Fruit fly (Drosophila melanogaster) whole organism, pupa: ENCODE results near the gene corn.
A peak's percentile ranks its signal among the peaks of the same experiment; 100 is the strongest.

Experiments
- CG10348 ChIP-seq: fragments of 200-800 bp; sonication (Bioruptor generic); IDR thresholded peaks from 2 replicates; pipeline ENCODE4 v1.3.6; 2022; ENCODE audit warnings: missing biosample characterization, missing genetic modification characterization
- CG12605 ChIP-seq: fragments of 200-800 bp; sonication (Bioruptor generic); IDR thresholded peaks from 2 replicates; pipeline ENCODE4 v1.3.6; 2022; ENCODE audit warnings: missing biosample characterization, missing genetic modification characterization
- CG13204 ChIP-seq: fragments of 200-800 bp; sonication (Bioruptor generic); optimal IDR thresholded peaks from 2 replicates; lab custom pipeline; 2018; ENCODE audit warnings: missing biosample characterization, mild to moderate bottlenecking, missing genetic modification characterization, moderate library complexity
- CG14655 ChIP-seq: fragments of 200-800 bp; sonication (Bioruptor generic); optimal IDR thresholded peaks from 3 replicates; lab custom pipeline; 2017; ENCODE audit warnings: mild to moderate bottlenecking, missing biosample characterization, missing genetic modification reagents, missing genetic modification characterization
- CG15710 ChIP-seq: fragments of 200-800 bp; sonication (Bioruptor generic); optimal IDR thresholded peaks from 2 replicates; lab custom pipeline; 2018; ENCODE audit warnings: missing biosample characterization, mild to moderate bottlenecking, missing genetic modification characterization, moderate library complexity
- CG17806 ChIP-seq: fragments of 200-800 bp; sonication (Bioruptor generic); optimal IDR thresholded peaks from 2 replicates; lab custom pipeline; 2018; ENCODE audit warnings: missing biosample characterization, mild to moderate bottlenecking, missing genetic modification characterization, moderate library complexity
- CG32121 ChIP-seq: fragments of 200-800 bp; sonication (Bioruptor generic); IDR thresholded peaks from 2 replicates; pipeline ENCODE4 v1.3.6; 2022; ENCODE audit warnings: missing biosample characterization, missing genetic modification characterization
- CG34367 ChIP-seq: fragments of 200-800 bp; sonication (Bioruptor generic); optimal IDR thresholded peaks from 2 replicates; lab custom pipeline; 2018; ENCODE audit warnings: missing biosample characterization, mild to moderate bottlenecking, missing genetic modification characterization
- CG4496 ChIP-seq: fragments of 200-800 bp; sonication (Bioruptor generic); IDR thresholded peaks from 3 replicates; pipeline ENCODE4 v1.3.6; 2022; ENCODE audit warnings: missing biosample characterization, missing genetic modification characterization
- CG8159 ChIP-seq: fragments of 200-800 bp; sonication (Bioruptor generic); optimal IDR thresholded peaks from 3 replicates; lab custom pipeline; 2018; ENCODE audit warnings: missing biosample characterization, mild to moderate bottlenecking, missing genetic modification characterization, moderate library complexity
- CG8301 ChIP-seq: fragments of 200-800 bp; sonication (Bioruptor generic); optimal IDR thresholded peaks from 2 replicates; lab custom pipeline; 2018; ENCODE audit warnings: missing biosample characterization, mild to moderate bottlenecking, missing genetic modification characterization
- CG9948 ChIP-seq: fragments of 200-800 bp; sonication (Bioruptor generic); optimal IDR thresholded peaks from 2 replicates; lab custom pipeline; 2018; ENCODE audit warnings: missing biosample characterization, mild to moderate bottlenecking, missing genetic modification characterization, moderate library complexity
- D1 ChIP-seq: fragments of 200-800 bp; sonication (Bioruptor generic); optimal IDR thresholded peaks from 2 replicates; lab custom pipeline; 2018; ENCODE audit warnings: missing biosample characterization, mild to moderate bottlenecking, missing genetic modification characterization, moderate library complexity
- EcR ChIP-seq: fragments of 200-800 bp; sonication (Bioruptor generic); optimal IDR thresholded peaks from 3 replicates; lab custom pipeline; 2019; ENCODE audit warnings: missing biosample characterization, missing genetic modification characterization, mild to moderate bottlenecking, moderate library complexity, missing genetic modification reagents
- Ets98B ChIP-seq: fragments of 200-800 bp; sonication (Bioruptor generic); IDR thresholded peaks from 2 replicates; pipeline ENCODE4 v1.3.6; 2022; ENCODE audit warnings: missing biosample characterization, missing genetic modification characterization
- Pif1A ChIP-seq: fragments of 200-800 bp; sonication (Bioruptor generic); optimal IDR thresholded peaks from 3 replicates; lab custom pipeline; 2016; ENCODE audit warnings: missing biosample characterization, missing genetic modification characterization
- Pif1B ChIP-seq: fragments of 200-800 bp; sonication (Bioruptor generic); optimal IDR thresholded peaks from 3 replicates; lab custom pipeline; 2016; ENCODE audit warnings: missing biosample characterization, missing genetic modification characterization
- Snoo ChIP-seq: fragments of 200-800 bp; sonication (Bioruptor generic); optimal IDR thresholded peaks from 3 replicates; lab custom pipeline; 2017; ENCODE audit warnings: missing biosample characterization, mild to moderate bottlenecking, missing genetic modification characterization, inconsistent platforms
- fd96Ca ChIP-seq: fragments of 200-800 bp; sonication (Bioruptor generic); IDR thresholded peaks from 3 replicates; pipeline ENCODE4 v1.3.6; 2022; ENCODE audit warnings: missing biosample characterization, missing genetic modification characterization
- gl ChIP-seq: fragments of 200-800 bp; sonication (Bioruptor generic); optimal IDR thresholded peaks from 2 replicates; lab custom pipeline; 2018; ENCODE audit warnings: missing biosample characterization, mild to moderate bottlenecking, missing genetic modification characterization
- rn ChIP-seq: fragments of 200-800 bp; sonication (Bioruptor generic); IDR thresholded peaks from 2 replicates; pipeline ENCODE4 v1.3.6; 2022; ENCODE audit warnings: missing biosample characterization, missing genetic modification characterization

corn gene

DNA sequence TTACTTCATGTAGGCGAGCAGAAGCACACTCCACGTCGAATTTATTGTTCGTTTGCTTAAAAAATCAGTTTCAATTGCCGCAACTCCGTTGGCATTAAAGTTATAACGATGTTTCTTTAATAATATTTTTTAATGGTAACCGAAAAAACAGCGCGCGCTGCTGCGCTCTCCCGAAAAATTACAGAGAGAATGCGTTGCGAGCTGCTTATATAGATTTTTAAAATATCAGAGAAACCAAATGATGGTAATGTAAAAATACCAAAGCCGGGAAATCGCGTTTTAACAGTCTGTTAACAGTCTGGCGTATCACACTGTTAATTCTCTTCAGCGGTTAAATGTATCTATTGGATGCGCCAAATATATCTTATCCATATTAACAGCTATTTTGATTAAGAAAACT, at the start of gene corn:
Gene corn (minus strand): TSS at position 184 of the 400 bp plus-strand sequence.
- TF ChIP-seq CG10348 (no peak), Pif1A (GFP tag; lab: Kevin White, UChicago) (peak; percentile 20), rn (GFP tag; lab: Robert Waterston, UW) (no peak), D1 (tag; lab: Kevin White, UChicago) (no peak), gl (tag; lab: Kevin White, UChicago) (no peak), Ets98B (no peak; the same call in 1 of the 2 replicates), Pif1B (GFP tag; lab: Kevin White, UChicago) (peak; percentile 41), EcR (GFP tag; lab: Kevin White, UChicago) (no peak), CG4496 (GFP tag; lab: Robert Waterston, UW) (peak; percentile 31; the same call in 1 of the 3 replicates)

DNA sequence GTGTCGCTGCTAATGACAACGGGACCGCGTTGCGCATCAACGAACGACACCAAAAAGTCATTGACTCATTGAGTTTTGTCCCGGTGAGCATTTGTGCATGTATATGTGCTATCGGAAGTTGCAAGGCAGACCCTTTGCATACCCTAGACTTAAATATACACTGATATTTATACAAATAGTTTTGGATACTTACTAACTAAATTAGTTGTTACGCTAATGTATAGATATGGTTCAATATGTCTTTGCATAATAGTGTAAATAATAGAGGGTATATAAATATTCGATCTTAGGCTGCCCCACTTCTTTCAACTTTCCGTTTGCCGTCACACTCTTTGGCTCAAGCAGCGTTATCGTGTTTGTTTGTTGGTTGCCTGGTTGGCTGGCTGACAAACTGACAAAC, 34.3 kb upstream of the corn start:
- TF ChIP-seq fd96Ca (GFP tag; lab: Robert Waterston, UW) (peak; percentile 52; the same call in 1 of the 3 replicates), Pif1A (GFP tag; lab: Kevin White, UChicago) (no peak), CG9948 (no peak), CG4496 (GFP tag; lab: Robert Waterston, UW) (0 out of 3 replicates have a peak, but pooled peaks have one; percentile 48), CG8159 (peak; percentile 32), CG32121 (GFP tag; lab: Robert Waterston, UW) (peak; percentile 54; the same call in 1 of the 2 replicates), CG8301 (tag; lab: Kevin White, UChicago) (peak; percentile 24), CG14655 (GFP tag; lab: Kevin White, UChicago) (peak; percentile 45)

DNA sequence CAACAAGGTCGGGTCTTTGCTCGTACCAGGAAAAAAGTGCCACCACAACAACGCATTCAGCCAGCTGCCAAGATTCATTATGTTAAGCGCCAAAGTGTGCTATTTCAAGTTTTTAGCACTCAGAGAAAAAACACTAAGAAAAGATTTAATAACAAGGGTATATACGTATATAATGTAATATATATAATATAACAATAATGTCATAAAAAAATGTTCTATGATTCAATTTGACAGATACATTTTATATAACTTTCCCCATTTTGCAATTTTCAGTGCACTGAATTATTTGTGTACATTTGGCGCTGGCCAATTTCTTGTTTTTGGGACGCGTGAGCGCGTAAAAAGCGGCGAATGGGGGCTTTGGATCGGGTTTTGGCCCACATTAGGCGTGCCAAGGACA, 33.6 kb upstream of the corn start:
- TF ChIP-seq CG32121 (GFP tag; lab: Robert Waterston, UW) (peak; percentile 61; the same call in 1 of the 2 replicates), Snoo (tag; lab: Kevin White, UChicago) (no peak)

DNA sequence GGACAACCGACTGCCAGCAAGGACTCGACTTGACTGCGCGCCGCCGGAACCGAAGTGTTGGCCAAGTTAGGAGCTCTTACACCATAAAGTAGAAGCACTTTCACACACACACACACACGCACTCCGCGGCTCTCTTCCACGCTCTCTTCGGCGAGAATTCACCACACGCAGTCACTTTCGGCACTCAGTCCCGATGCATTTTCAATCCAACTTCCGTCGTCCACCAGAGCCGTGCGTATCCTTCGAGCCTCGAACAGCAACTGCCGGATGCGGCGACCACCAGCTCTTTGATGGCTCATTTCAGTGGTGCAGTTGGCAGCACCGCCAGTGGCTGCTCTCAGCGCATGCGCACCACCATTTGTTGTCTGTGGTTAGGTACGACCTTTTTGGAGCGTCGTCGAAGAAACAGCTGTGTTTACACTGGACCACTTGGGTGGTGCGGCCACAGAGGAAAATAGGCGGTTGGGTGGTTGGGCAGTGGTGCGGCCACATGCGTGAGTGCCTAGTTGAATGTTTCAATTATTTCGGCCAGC, 32.9 kb upstream of the corn start, which contains the start of gene Dscam2:
Gene Dscam2 (minus strand): TSS at position 264 of the 533 bp plus-strand sequence.
- TF ChIP-seq CG32121 (GFP tag; lab: Robert Waterston, UW) (no peak), CG9948 (no peak), fd96Ca (GFP tag; lab: Robert Waterston, UW) (no peak), EcR (GFP tag; lab: Kevin White, UChicago) (no peak), Pif1B (GFP tag; lab: Kevin White, UChicago) (no peak), Pif1A (GFP tag; lab: Kevin White, UChicago) (no peak), CG17806 (no peak), Ets98B (no peak)

DNA sequence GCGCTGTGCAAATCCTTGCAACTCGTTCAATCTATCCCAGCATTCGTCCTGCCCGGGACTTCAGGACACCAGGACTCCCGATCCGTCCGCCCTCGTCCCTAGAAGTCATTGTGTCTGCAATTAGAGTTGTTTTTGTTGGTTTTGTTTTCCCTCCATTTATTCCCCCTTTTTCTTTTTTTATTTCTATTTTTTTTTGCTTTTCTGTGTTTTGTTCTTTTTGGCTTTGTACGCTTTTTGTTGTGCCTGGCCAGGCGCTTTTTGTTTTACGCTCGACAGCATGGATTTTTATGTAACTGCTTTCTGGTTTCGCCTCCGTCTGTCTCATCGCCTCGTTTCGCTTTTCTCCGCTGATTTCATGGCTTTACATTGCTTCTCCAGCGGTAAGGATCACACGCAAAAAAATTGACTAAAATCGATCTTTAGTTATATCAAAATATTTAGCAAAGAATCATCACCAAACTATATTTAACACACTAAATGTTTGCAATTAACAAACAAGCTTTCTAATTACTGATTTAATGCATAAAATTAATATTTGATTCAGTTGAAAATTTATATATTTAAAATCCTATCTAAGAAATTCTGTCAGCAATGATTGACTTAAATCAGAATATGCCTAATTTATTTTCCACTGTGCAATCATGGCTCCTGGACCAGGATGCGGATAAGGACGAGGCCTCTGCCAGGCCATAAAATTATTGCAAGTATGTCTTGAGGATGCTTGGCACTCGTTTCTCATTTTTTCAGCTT, 28.0 kb upstream of the corn start:
- no peak for TF ChIP-seq EcR (GFP tag; lab: Kevin White, UChicago)
- no peak for TF ChIP-seq Pif1A (GFP tag; lab: Kevin White, UChicago)
- peak; percentile 24 for TF ChIP-seq CG9948
- TF ChIP-seq CG17806, result peak; percentile 15
- peak; percentile 62 for TF ChIP-seq CG8159
- TF ChIP-seq CG15710, result peak; percentile 47
- TF ChIP-seq CG34367 (tag; lab: Kevin White, UChicago), result peak; percentile 8
- TF ChIP-seq, all 21 proteins: peak for 5

DNA sequence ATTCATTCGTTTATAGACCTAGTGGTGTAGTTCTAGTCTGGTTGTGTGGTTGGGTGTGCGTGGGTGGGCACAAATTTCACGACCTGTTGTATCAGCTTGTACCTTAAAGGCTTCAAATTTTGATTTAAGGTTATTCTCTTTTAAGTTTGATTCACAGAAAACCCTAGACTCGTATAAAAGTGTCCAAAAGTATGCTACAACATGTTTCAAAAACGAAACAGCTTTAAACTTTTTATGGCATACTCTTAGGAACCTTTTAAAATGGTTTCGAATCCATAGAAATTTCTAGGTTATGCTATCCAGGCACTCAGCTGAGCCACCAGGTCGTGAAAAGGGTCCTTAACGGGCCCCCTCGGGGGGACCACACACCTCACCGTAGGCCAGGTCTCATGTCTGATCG, 5.1 kb upstream of the corn start:
- TF ChIP-seq CG4496 (GFP tag; lab: Robert Waterston, UW), result no peak
- TF ChIP-seq CG14655 (GFP tag; lab: Kevin White, UChicago), result no peak
- TF ChIP-seq Pif1A (GFP tag; lab: Kevin White, UChicago), result no peak
- TF ChIP-seq CG17806, result no peak
- TF ChIP-seq D1 (tag; lab: Kevin White, UChicago), result no peak
- no peak for TF ChIP-seq CG8301 (tag; lab: Kevin White, UChicago)
- no peak for TF ChIP-seq EcR (GFP tag; lab: Kevin White, UChicago)
- TF ChIP-seq CG10348, result no peak
- no peak for TF ChIP-seq CG32121 (GFP tag; lab: Robert Waterston, UW)
- TF ChIP-seq CG34367 (tag; lab: Kevin White, UChicago), result no peak
- no peak for TF ChIP-seq Ets98B
- TF ChIP-seq CG9948, result no peak
- no peak for TF ChIP-seq rn (GFP tag; lab: Robert Waterston, UW)
- TF ChIP-seq Pif1B (GFP tag; lab: Kevin White, UChicago), result no peak
- TF ChIP-seq CG13204 (GFP tag; lab: Kevin White, UChicago), result no peak
- TF ChIP-seq Snoo (tag; lab: Kevin White, UChicago), result no peak
- TF ChIP-seq CG12605, result no peak
- TF ChIP-seq CG8159, result no peak
- TF ChIP-seq fd96Ca (GFP tag; lab: Robert Waterston, UW), result no peak
- TF ChIP-seq gl (tag; lab: Kevin White, UChicago), result no peak
